Fruit fly (Drosophila melanogaster) Kc167 (cell line): Measurements from ENCODE around the gene tipE.

Experiments
- Myc ChIP-seq: fragments of >200 bp; optimal IDR thresholded peaks from 2 replicates; lab custom pipeline; 2017; ENCODE audit warnings: missing external identifiers
- Sin3A ChIP-seq: fragments of >200 bp; optimal IDR thresholded peaks from 2 replicates; lab custom pipeline; 2018; ENCODE audit warnings: missing external identifiers
- h ChIP-seq: fragments of >200 bp; optimal IDR thresholded peaks from 3 replicates; lab custom pipeline; 2018; ENCODE audit warnings: missing external identifiers
- insv ChIP-seq: fragments of >200 bp; optimal IDR thresholded peaks from 3 replicates; lab custom pipeline; 2018; ENCODE audit warnings: missing external identifiers
- psq ChIP-seq: fragments of >200 bp; optimal IDR thresholded peaks from 2 replicates; lab custom pipeline; 2017; ENCODE audit warnings: missing external identifiers
- ttk ChIP-seq: sonication (Bioruptor generic); optimal IDR thresholded peaks from 2 replicates; lab custom pipeline; 2017; ENCODE audit warnings: missing external identifiers

Gene tipE

dm6 chr3L:4173584-4173983 lies 14.7 kb upstream of the tipE start, which contains the start of gene CG18675:
Gene CG18675 (plus strand): TSS chr3L:4173884.
- TF ChIP-seq h (lab: Kevin White, UChicago) (no peak), psq (lab: Kevin White, UChicago) (no peak)

- TF ChIP-seq Sin3A (lab: Kevin White, UChicago), result no peak
- no peak for TF ChIP-seq ttk
- TF ChIP-seq insv (lab: Kevin White, UChicago), result no peak
- TF ChIP-seq Myc (lab: Kevin White, UChicago), result no peak
- TF ChIP-seq psq (lab: Kevin White, UChicago), result no peak
- no peak for TF ChIP-seq h (lab: Kevin White, UChicago)
Measured at dm6 chr3L:4177981-4178562, 10.2 kb upstream of the tipE start, which contains the start of gene Teh4. Gene Teh4 (minus strand): TSS chr3L:4178270.

- TF ChIP-seq ttk (no peak), psq (lab: Kevin White, UChicago) (no peak), Myc (lab: Kevin White, UChicago) (no peak), Sin3A (lab: Kevin White, UChicago) (no peak), insv (lab: Kevin White, UChicago) (no peak), h (lab: Kevin White, UChicago) (no peak)
Measured at dm6 chr3L:4184563-4184962, 3.7 kb upstream of the tipE start, which contains the start of gene Teh3. Gene Teh3 (minus strand): TSS chr3L:4184663.

- no peak for TF ChIP-seq h (lab: Kevin White, UChicago)
- TF ChIP-seq psq (lab: Kevin White, UChicago), result no peak
- TF ChIP-seq insv (lab: Kevin White, UChicago), result no peak
- TF ChIP-seq Myc (lab: Kevin White, UChicago), result no peak
Measured at dm6 chr3L:4185259-4185658, 3.0 kb upstream of the tipE start.

- no peak for TF ChIP-seq Myc (lab: Kevin White, UChicago)
- TF ChIP-seq h (lab: Kevin White, UChicago), result no peak
- no peak for TF ChIP-seq psq (lab: Kevin White, UChicago)
- TF ChIP-seq insv (lab: Kevin White, UChicago), result no peak
- no peak for TF ChIP-seq Sin3A (lab: Kevin White, UChicago)
- no peak for TF ChIP-seq ttk
Measured at dm6 chr3L:4186659-4187058, 1.6 kb upstream of the tipE start, which contains the start of gene VhaM9.7-c. Gene VhaM9.7-c (minus strand): TSS chr3L:4186865.

dm6 chr3L:4193730-4194649 lies 5.7 kb downstream of the tipE start, which contains the start of gene CG43367:
Gene CG43367 (plus strand): TSS chr3L:4193993.
- TF ChIP-seq psq (lab: Kevin White, UChicago) (no peak), h (lab: Kevin White, UChicago) (no peak), Myc (lab: Kevin White, UChicago) (no peak), Sin3A (lab: Kevin White, UChicago) (no peak), ttk (no peak), insv (lab: Kevin White, UChicago) (no peak)

- no peak for TF ChIP-seq ttk
- no peak for TF ChIP-seq Sin3A (lab: Kevin White, UChicago)
Measured at dm6 chr3L:4204239-4204638, 15.9 kb downstream of the tipE start, which contains the start of gene CG15005. Gene CG15005 (minus strand): TSS chr3L:4204339.

- TF ChIP-seq Sin3A (lab: Kevin White, UChicago) (no peak), ttk (no peak), Myc (lab: Kevin White, UChicago) (no peak), psq (lab: Kevin White, UChicago) (no peak), insv (lab: Kevin White, UChicago) (no peak), h (lab: Kevin White, UChicago) (no peak)
Measured at dm6 chr3L:4204867-4205266, 16.6 kb downstream of the tipE start.

- TF ChIP-seq h (lab: Kevin White, UChicago), result no peak
- no peak for TF ChIP-seq Sin3A (lab: Kevin White, UChicago)
- TF ChIP-seq Myc (lab: Kevin White, UChicago), result no peak
- no peak for TF ChIP-seq psq (lab: Kevin White, UChicago)
- TF ChIP-seq ttk, result no peak
- no peak for TF ChIP-seq insv (lab: Kevin White, UChicago)
Measured at dm6 chr3L:4209078-4209477, 20.8 kb downstream of the tipE start, which contains the start of gene Cpr64Aa. Gene Cpr64Aa (minus strand): TSS chr3L:4209178.

dm6 chr3L:4209731-4210130 lies 21.4 kb downstream of the tipE start:
- TF ChIP-seq insv (lab: Kevin White, UChicago) (no peak), psq (lab: Kevin White, UChicago) (no peak), Sin3A (lab: Kevin White, UChicago) (no peak), ttk (no peak)

dm6 chr3L:4211440-4211839 lies 23.1 kb downstream of the tipE start, which contains the start of gene Cpr64Ab:
Gene Cpr64Ab (minus strand): TSS chr3L:4211540.
- TF ChIP-seq psq (lab: Kevin White, UChicago) (no peak), insv (lab: Kevin White, UChicago) (no peak), Myc (lab: Kevin White, UChicago) (no peak), Sin3A (lab: Kevin White, UChicago) (no peak), ttk (no peak), h (lab: Kevin White, UChicago) (no peak)

dm6 chr3L:4212815-4213214 lies 24.5 kb downstream of the tipE start, which contains the start of gene Cpr64Ac:
Gene Cpr64Ac (minus strand): TSS chr3L:4212915.
- TF ChIP-seq h (lab: Kevin White, UChicago) (no peak), Myc (lab: Kevin White, UChicago) (no peak), ttk (no peak)
